Fruit fly (Drosophila melanogaster) whole organism: ENCODE results near the gene CG46307.

Experiments
- CG8478 ChIP-seq: fragments of >200 bp; optimal IDR thresholded peaks from 2 replicates; lab custom pipeline; 2018; ENCODE audit warnings: inconsistent platforms
- Dll ChIP-seq: fragments of >200 bp; optimal IDR thresholded peaks from 2 replicates; lab custom pipeline; 2017
- pan ChIP-seq: fragments of >200 bp; optimal IDR thresholded peaks from 2 replicates; lab custom pipeline; 2017
- psq ChIP-seq: fragments of >200 bp; optimal IDR thresholded peaks from 2 replicates; lab custom pipeline; 2017
- usp ChIP-seq: fragments of >200 bp; optimal IDR thresholded peaks from 2 replicates; lab custom pipeline; 2017; ENCODE audit warnings: missing biosample characterization, missing genetic modification characterization, mixed read lengths

dm6 chr2L:21179615-21180031 lies 75.3 kb downstream of the CG46307 start, which contains the start of the genes bur and Mcm10:
- TF ChIP-seq Dll (lab: Kevin White, UChicago) (no peak), pan (no peak), CG8478 (no peak), psq (no peak), usp (no peak)
